Fruit fly (Drosophila melanogaster): ENCODE data around the gene CG15888.

- no peak for TF ChIP-seq Myc (optimal IDR thresholded peaks at IDR 0.05)
- no peak for TF ChIP-seq insv (optimal IDR thresholded peaks at IDR 0.05)
- no peak for TF ChIP-seq h (optimal IDR thresholded peaks at IDR 0.05)
Observed at dm6 chr3R:13275473-13275872, 10.9 kb downstream of the CG15888 start.
